Worm (Caenorhabditis elegans) whole organism, L3 larva: ENCODE measurements around the gene lips-15.
A peak's percentile ranks its signal among the peaks of the same experiment; 100 is the strongest.

Source experiments
- R02D3.7 ChIP-seq: fragments of 150-350 bp; optimal IDR thresholded peaks from 2 replicates; lab custom pipeline; 2014; ENCODE audit warnings: missing biosample characterization, missing genetic modification characterization
- aly-2 ChIP-seq: fragments of 150-350 bp; optimal IDR thresholded peaks from 2 replicates; lab custom pipeline; 2014; ENCODE audit warnings: missing biosample characterization, missing genetic modification characterization
- ceh-16 ChIP-seq: sonication (generic microtip); optimal IDR thresholded peaks from 2 replicates; lab custom pipeline; 2017; ENCODE audit warnings: missing biosample characterization, missing genetic modification characterization
- ceh-28 ChIP-seq: fragments of 150-350 bp; optimal IDR thresholded peaks from 2 replicates; lab custom pipeline; 2014; ENCODE audit warnings: missing biosample characterization, missing genetic modification reagents, missing genetic modification characterization
- ceh-9 ChIP-seq: sonication (generic microtip); optimal IDR thresholded peaks from 2 replicates; lab custom pipeline; 2018; ENCODE audit warnings: missing biosample characterization, missing genetic modification characterization
- daf-12 ChIP-seq: fragments of 150-350 bp; optimal IDR thresholded peaks from 2 replicates; lab custom pipeline; 2014; ENCODE audit warnings: missing biosample characterization, missing genetic modification reagents, missing genetic modification characterization
- egl-27 ChIP-seq: sonication (generic microtip); optimal IDR thresholded peaks from 4 replicates; lab custom pipeline; 2017; ENCODE audit warnings: missing biosample characterization, missing genetic modification reagents, missing genetic modification characterization
- egl-5 ChIP-seq: fragments of 150-350 bp; optimal IDR thresholded peaks from 2 replicates; lab custom pipeline; 2017; ENCODE audit warnings: missing biosample characterization, missing genetic modification reagents, missing genetic modification characterization, inconsistent platforms
- elt-1 ChIP-seq: fragments of 150-350 bp; optimal IDR thresholded peaks from 2 replicates; lab custom pipeline; 2014; ENCODE audit warnings: missing biosample characterization, missing genetic modification characterization
- elt-3 ChIP-seq, 3 experiments: fragments of 150-350 bp in 1 of 3; sonication (generic microtip) in 2 of 3; optimal IDR thresholded peaks; 2 replicates in 2 of 3; 4 replicates in 1 of 3; lab custom pipeline; 2014 to 2017; ENCODE audit warnings: missing biosample characterization in 3 of 3, missing genetic modification characterization in 3 of 3
- eor-1 ChIP-seq, 2 experiments: fragments of 150-350 bp; optimal IDR thresholded peaks; 2 replicates each; lab custom pipeline; 2014 to 2018; ENCODE audit warnings: missing biosample characterization in 2 of 2, missing genetic modification characterization in 2 of 2
- fkh-2 ChIP-seq: fragments of 150-350 bp; optimal IDR thresholded peaks from 2 replicates; lab custom pipeline; 2014; ENCODE audit warnings: missing biosample characterization, missing genetic modification reagents, missing genetic modification characterization
- jun-1 ChIP-seq: fragments of 150-350 bp; optimal IDR thresholded peaks from 2 replicates; lab custom pipeline; 2014; ENCODE audit warnings: missing biosample characterization, missing genetic modification reagents, missing genetic modification characterization
- lin-15B ChIP-seq: fragments of 150-350 bp; optimal IDR thresholded peaks from 2 replicates; lab custom pipeline; 2014; ENCODE audit warnings: missing biosample characterization, missing genetic modification characterization
- lin-39 ChIP-seq: fragments of 150-350 bp; optimal IDR thresholded peaks from 2 replicates; lab custom pipeline; 2018; ENCODE audit warnings: missing biosample characterization, missing genetic modification reagents, missing genetic modification characterization
- lsy-12 ChIP-seq: sonication (generic microtip); optimal IDR thresholded peaks from 2 replicates; lab custom pipeline; 2016; ENCODE audit warnings: mild to moderate bottlenecking, missing genetic modification characterization, missing compliant biosample characterization
- nfya-1 ChIP-seq: sonication (generic microtip); optimal IDR thresholded peaks from 2 replicates; lab custom pipeline; 2017; ENCODE audit warnings: missing genetic modification characterization, mild to moderate bottlenecking, missing compliant biosample characterization, antibody characterized with exemption, moderate library complexity; ENCODE audit not compliant: insufficient read depth
- nhr-23 ChIP-seq: fragments of 150-350 bp; optimal IDR thresholded peaks from 2 replicates; lab custom pipeline; 2014; ENCODE audit warnings: missing biosample characterization, missing genetic modification reagents, missing genetic modification characterization
- nhr-25 ChIP-seq: sonication (generic microtip); optimal IDR thresholded peaks from 2 replicates; lab custom pipeline; 2017; ENCODE audit warnings: missing biosample characterization, missing genetic modification characterization
- nhr-43 ChIP-seq: sonication (generic microtip); optimal IDR thresholded peaks from 2 replicates; lab custom pipeline; 2016; ENCODE audit warnings: mild to moderate bottlenecking, missing genetic modification characterization, missing compliant biosample characterization; ENCODE audit not compliant: poor library complexity, severe bottlenecking
- nhr-67 ChIP-seq: fragments of 150-350 bp; optimal IDR thresholded peaks from 2 replicates; lab custom pipeline; 2014; ENCODE audit warnings: missing biosample characterization, missing genetic modification characterization
- nhr-76 ChIP-seq: fragments of 150-350 bp; sonication (generic microtip); optimal IDR thresholded peaks from 5 replicates; lab custom pipeline; 2014; ENCODE audit warnings: missing biosample characterization, missing genetic modification characterization
- pha-4 ChIP-seq: fragments of 150-350 bp; optimal IDR thresholded peaks from 2 replicates; lab custom pipeline; 2014; ENCODE audit warnings: missing biosample characterization, missing genetic modification reagents, missing genetic modification characterization
- pqm-1 ChIP-seq: fragments of 150-350 bp; optimal IDR thresholded peaks from 2 replicates; lab custom pipeline; 2017; ENCODE audit warnings: missing biosample characterization, missing genetic modification characterization, inconsistent platforms
- sea-2 ChIP-seq: fragments of 150-350 bp; sonication (generic microtip); optimal IDR thresholded peaks from 4 replicates; lab custom pipeline; 2014; ENCODE audit warnings: missing biosample characterization, missing genetic modification reagents, missing genetic modification characterization
- snpc-4 ChIP-seq: fragments of 150-350 bp; optimal IDR thresholded peaks from 2 replicates; lab custom pipeline; 2014; ENCODE audit warnings: missing biosample characterization, missing genetic modification characterization
- unc-39 ChIP-seq: sonication (generic microtip); optimal IDR thresholded peaks from 4 replicates; lab custom pipeline; 2017; ENCODE audit warnings: missing biosample characterization, missing genetic modification characterization
- unc-62 ChIP-seq: fragments of 150-350 bp; sonication (generic microtip); optimal IDR thresholded peaks from 4 replicates; lab custom pipeline; 2014; ENCODE audit warnings: missing biosample characterization, missing genetic modification reagents, missing genetic modification characterization
- zag-1 ChIP-seq: fragments of 150-350 bp; optimal IDR thresholded peaks from 2 replicates; lab custom pipeline; 2014; ENCODE audit warnings: missing biosample characterization, missing genetic modification characterization
- ztf-11 ChIP-seq: fragments of 150-350 bp; optimal IDR thresholded peaks from 2 replicates; lab custom pipeline; 2014; ENCODE audit warnings: missing biosample characterization, missing genetic modification characterization
- ztf-4 ChIP-seq: fragments of 150-350 bp; optimal IDR thresholded peaks from 2 replicates; lab custom pipeline; 2014; ENCODE audit warnings: missing biosample characterization, missing genetic modification characterization

Gene lips-15

ce11 chrII:12626120-12626624 lies 22.0 kb downstream of the lips-15 start:
- TF ChIP-seq unc-39 (tag; lab: Kevin White, UChicago) (no peak), eor-1 (tag; optimal IDR thresholded peaks at IDR 0.05; lab: Kevin White, UChicago) (no peak), aly-2 (tag; lab: Kevin White, UChicago) (no peak), sea-2 (no peak), lin-15B (no peak), ztf-11 (tag; lab: Kevin White, UChicago) (no peak), fkh-2 (tag; lab: Kevin White, UChicago) (no peak), nhr-23 (tag; lab: Kevin White, UChicago) (no peak), ceh-28 (no peak), R02D3.7 (tag; lab: Kevin White, UChicago) (no peak), pha-4 (no peak)

ce11 chrII:12626887-12627286 lies 22.7 kb downstream of the lips-15 start, which contains the start of gene nspe-7:
TSS of gene nspe-7 (plus strand) at chrII:12627187.
- TF ChIP-seq lsy-12 (tag; lab: Kevin White, UChicago) (no peak), nhr-67 (no peak), ceh-16 (tag; lab: Kevin White, UChicago) (no peak), ceh-9 (tag; lab: Kevin White, UChicago) (no peak), fkh-2 (tag; lab: Kevin White, UChicago) (no peak), zag-1 (no peak)

DNA sequence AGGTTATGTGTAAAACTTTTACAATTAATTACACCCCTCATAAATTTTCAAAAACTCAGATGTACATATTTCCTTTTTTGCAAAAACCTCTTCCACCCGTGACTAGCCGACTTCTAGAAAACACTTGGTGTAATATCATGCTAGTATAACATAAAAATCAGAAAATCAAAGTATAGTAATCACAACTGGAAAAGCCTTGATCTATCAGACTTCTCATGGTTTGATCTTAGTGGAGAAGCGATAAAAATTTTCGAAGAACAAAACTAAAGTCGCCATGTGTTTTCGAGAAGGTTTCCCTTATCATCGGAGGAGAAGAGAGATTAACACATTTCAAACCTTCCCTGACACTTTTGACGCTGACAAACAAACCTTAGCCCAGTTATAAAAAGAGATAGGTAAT lies 24.4 kb downstream of the lips-15 start, which contains the start of gene nspe-5:
nspe-5 (plus strand) TSS at position 301 of the 400 bp plus-strand sequence.
- no peak for TF ChIP-seq snpc-4 (tag; lab: Kevin White, UChicago)
- TF ChIP-seq nhr-25 (tag; lab: Kevin White, UChicago): peak; percentile 9
- no peak for TF ChIP-seq lin-39 (tag; lab: Kevin White, UChicago)
- TF ChIP-seq nhr-67: no peak
- no peak for TF ChIP-seq jun-1
- no peak for TF ChIP-seq egl-5 (tag; lab: Kevin White, UChicago)
- no peak for TF ChIP-seq daf-12 (tag; lab: Kevin White, UChicago)
- TF ChIP-seq, all 47 proteins: peak for 1

DNA sequence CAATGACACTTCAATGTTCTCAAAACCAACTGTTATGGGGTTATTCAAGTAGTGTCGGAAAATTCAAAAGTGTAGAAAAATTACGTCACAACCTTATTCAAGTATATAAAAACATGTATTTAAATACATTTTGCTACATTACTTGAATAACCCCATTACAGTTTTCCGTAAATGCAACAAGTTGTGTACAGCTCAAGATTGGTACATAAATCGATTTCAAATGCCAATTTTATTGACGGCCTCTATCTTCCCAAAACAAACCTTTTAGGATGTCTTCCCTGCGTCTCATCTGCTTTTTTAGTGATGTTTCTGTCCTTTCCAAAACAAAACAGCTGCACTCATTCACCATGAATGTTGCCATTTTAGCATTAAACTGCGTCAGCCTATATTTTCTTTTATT lies 25.2 kb downstream of the lips-15 start, which contains the start of gene Y38E10A.28:
Y38E10A.28 (plus strand) TSS at position 301 of the 400 bp plus-strand sequence.
- TF ChIP-seq unc-62 (GFP tag; lab: Kevin White, UChicago): no peak
- TF ChIP-seq egl-27 (tag; lab: Kevin White, UChicago): no peak
- TF ChIP-seq, all 47 proteins: peak for 0

ce11 chrII:12630888-12631287 lies 26.7 kb downstream of the lips-15 start, which contains the start of gene Y38E10A.34:
TSS of gene Y38E10A.34 (plus strand) at chrII:12631188.
- TF ChIP-seq ztf-4 (tag; lab: Kevin White, UChicago) (no peak), snpc-4 (tag; lab: Kevin White, UChicago) (no peak), nhr-43 (tag; lab: Kevin White, UChicago) (no peak), egl-27 (tag; lab: Kevin White, UChicago) (no peak), nfya-1 (tag; lab: Kevin White, UChicago) (no peak), nhr-76 (no peak), zag-1 (no peak), unc-39 (tag; lab: Kevin White, UChicago) (no peak), eor-1 (tag; optimal IDR thresholded peaks at IDR 0.05; lab: Kevin White, UChicago) (no peak), lin-15B (no peak), nhr-23 (tag; lab: Kevin White, UChicago) (no peak), pqm-1 (tag; lab: Kevin White, UChicago) (no peak), sea-2 (no peak), nhr-67 (no peak), elt-3 (tag; optimal IDR thresholded peaks at IDR 0.05; lab: Kevin White, UChicago) (no peak), jun-1 (no peak)

DNA sequence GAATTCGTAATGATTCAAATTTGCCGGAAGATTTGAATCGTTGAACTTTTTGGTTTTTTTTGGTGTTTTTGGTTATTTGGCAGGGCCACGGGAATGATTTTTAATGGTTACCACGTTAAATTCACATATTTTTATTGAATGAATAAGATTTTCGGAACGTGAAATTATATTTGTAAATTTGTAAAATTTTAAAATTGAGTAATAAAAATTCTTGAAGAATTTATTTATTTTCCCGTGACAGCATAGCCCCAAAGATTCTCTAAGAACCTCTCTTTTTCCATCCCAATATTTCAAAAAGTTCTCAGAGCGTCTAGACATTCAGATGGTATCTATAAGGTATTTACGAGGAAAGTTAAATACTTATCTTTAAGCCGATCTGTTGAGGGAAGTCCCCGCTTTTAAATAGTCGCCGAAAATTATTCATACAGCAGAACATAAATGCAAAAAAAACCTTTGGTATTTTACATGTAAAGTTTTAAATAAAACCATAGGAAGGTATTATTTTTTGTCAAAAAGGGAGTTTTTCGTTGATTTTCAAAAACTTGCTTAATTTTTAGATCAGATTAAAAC lies 30.6 kb downstream of the lips-15 start, which contains the start of gene Y38E10A.17:
Y38E10A.17 (minus strand) TSS at position 51 of the 570 bp plus-strand sequence.
- TF ChIP-seq elt-1 (tag; lab: Kevin White, UChicago) (peak; percentile 68), lin-15B (no peak)
